Worm (Caenorhabditis elegans) whole organism, L2 larva: ENCODE data around the gene ced-5.

Experiments used
- C34F6.9 ChIP-seq: fragments of 150-350 bp; optimal IDR thresholded peaks from 2 replicates; lab custom pipeline; 2014; ENCODE audit warnings: missing biosample characterization, missing genetic modification characterization
- F13H6.1 ChIP-seq: sonication (generic microtip); optimal IDR thresholded peaks from 2 replicates; lab custom pipeline; 2016; ENCODE audit warnings: missing genetic modification characterization, missing compliant biosample characterization
- R02D3.7 ChIP-seq: fragments of 150-350 bp; optimal IDR thresholded peaks from 2 replicates; lab custom pipeline; 2014; ENCODE audit warnings: missing biosample characterization, missing genetic modification characterization
- ZK546.5 ChIP-seq: sonication (generic microtip); optimal IDR thresholded peaks from 2 replicates; lab custom pipeline; 2017; ENCODE audit warnings: missing biosample characterization, missing genetic modification characterization
- alr-1 ChIP-seq: fragments of 150-350 bp; optimal IDR thresholded peaks from 2 replicates; lab custom pipeline; 2014; ENCODE audit warnings: missing biosample characterization, missing genetic modification characterization
- aly-2 ChIP-seq: fragments of 150-350 bp; optimal IDR thresholded peaks from 2 replicates; lab custom pipeline; 2014; ENCODE audit warnings: missing biosample characterization, missing genetic modification characterization
- ama-1 ChIP-seq: fragments of 150-350 bp; optimal IDR thresholded peaks from 2 replicates; lab custom pipeline; 2018; ENCODE audit warnings: inconsistent platforms
- blmp-1 ChIP-seq: sonication (generic microtip); optimal IDR thresholded peaks from 2 replicates; lab custom pipeline; 2017; ENCODE audit warnings: missing genetic modification characterization, mild to moderate bottlenecking, missing compliant biosample characterization, antibody characterized with exemption, moderate library complexity; ENCODE audit not compliant: insufficient read depth
- ceh-16 ChIP-seq: fragments of 150-350 bp; optimal IDR thresholded peaks from 2 replicates; lab custom pipeline; 2014; ENCODE audit warnings: missing biosample characterization, missing genetic modification characterization
- ceh-82 ChIP-seq: fragments of 150-350 bp; optimal IDR thresholded peaks from 2 replicates; lab custom pipeline; 2014; ENCODE audit warnings: missing biosample characterization, missing genetic modification characterization
- crh-2 ChIP-seq: sonication (generic microtip); optimal IDR thresholded peaks from 2 replicates; lab custom pipeline; 2017; ENCODE audit warnings: missing biosample characterization, missing genetic modification characterization
- egl-27 ChIP-seq: sonication (generic microtip); optimal IDR thresholded peaks from 3 replicates; lab custom pipeline; 2017; ENCODE audit warnings: missing biosample characterization, missing genetic modification reagents, missing genetic modification characterization
- elt-1 ChIP-seq: fragments of 150-350 bp; optimal IDR thresholded peaks from 2 replicates; lab custom pipeline; 2014; ENCODE audit warnings: missing biosample characterization, missing genetic modification characterization
- gmeb-1 ChIP-seq: fragments of 150-350 bp; optimal IDR thresholded peaks from 2 replicates; lab custom pipeline; 2014; ENCODE audit warnings: missing biosample characterization, missing genetic modification characterization
- lin-13 ChIP-seq: fragments of 150-350 bp; optimal IDR thresholded peaks from 2 replicates; lab custom pipeline; 2014; ENCODE audit warnings: missing biosample characterization, missing genetic modification reagents, missing genetic modification characterization
- lin-39 ChIP-seq: fragments of 150-350 bp; optimal IDR thresholded peaks from 2 replicates; lab custom pipeline; 2014; ENCODE audit warnings: missing biosample characterization, missing genetic modification reagents, missing genetic modification characterization
- lsy-2 ChIP-seq, 2 experiments: fragments of 150-350 bp in 1 of 2; sonication (generic microtip) in 1 of 2; optimal IDR thresholded peaks; 2 replicates each; lab custom pipeline; 2014 to 2017; ENCODE audit warnings: missing biosample characterization in 2 of 2, missing genetic modification characterization in 2 of 2
- mab-5 ChIP-seq: fragments of 150-350 bp; optimal IDR thresholded peaks from 2 replicates; lab custom pipeline; 2014; ENCODE audit warnings: missing biosample characterization, missing genetic modification characterization
- mbf-1 ChIP-seq: sonication (generic microtip); optimal IDR thresholded peaks from 2 replicates; lab custom pipeline; 2017; ENCODE audit warnings: missing biosample characterization, missing genetic modification characterization
- mdl-1 ChIP-seq, 2 experiments: fragments of 150-350 bp in 1 of 2; sonication (generic microtip) in 1 of 2; optimal IDR thresholded peaks; 2 replicates each; lab custom pipeline; 2017; ENCODE audit warnings: missing biosample characterization in 2 of 2, missing genetic modification characterization in 2 of 2
- nhr-10 ChIP-seq: sonication (generic microtip); optimal IDR thresholded peaks from 2 replicates; lab custom pipeline; 2017; ENCODE audit warnings: missing biosample characterization, missing genetic modification characterization
- nhr-129 ChIP-seq: fragments of 150-350 bp; optimal IDR thresholded peaks from 2 replicates; lab custom pipeline; 2014; ENCODE audit warnings: missing biosample characterization, missing genetic modification characterization
- nhr-21 ChIP-seq: fragments of 150-350 bp; optimal IDR thresholded peaks from 2 replicates; lab custom pipeline; 2014; ENCODE audit warnings: missing biosample characterization, missing genetic modification characterization
- nhr-23 ChIP-seq: fragments of 150-350 bp; optimal IDR thresholded peaks from 2 replicates; lab custom pipeline; 2014; ENCODE audit warnings: missing biosample characterization, missing genetic modification reagents, missing genetic modification characterization
- nhr-6 ChIP-seq: fragments of 150-350 bp; optimal IDR thresholded peaks from 2 replicates; lab custom pipeline; 2014; ENCODE audit warnings: missing biosample characterization, missing genetic modification characterization
- sem-4 ChIP-seq: fragments of 150-350 bp; optimal IDR thresholded peaks from 2 replicates; lab custom pipeline; 2014; ENCODE audit warnings: missing biosample characterization, missing genetic modification reagents, missing genetic modification characterization
- skn-1 ChIP-seq: sonication (generic microtip); optimal IDR thresholded peaks from 2 replicates; lab custom pipeline; 2017; ENCODE audit warnings: missing biosample characterization, missing genetic modification characterization
- sma-3 ChIP-seq: sonication (generic microtip); optimal IDR thresholded peaks from 2 replicates; lab custom pipeline; 2016; ENCODE audit warnings: missing genetic modification reagents, missing genetic modification characterization, missing compliant biosample characterization
- sma-9 ChIP-seq, 2 experiments: fragments of 150-350 bp in 1 of 2; sonication (generic microtip) in 1 of 2; optimal IDR thresholded peaks; 2 replicates each; lab custom pipeline; 2014 to 2016; ENCODE audit warnings: missing genetic modification characterization in 2 of 2, mild to moderate bottlenecking in 1 of 2, missing biosample characterization in 1 of 2, missing compliant biosample characterization in 1 of 2, missing genetic modification reagents in 1 of 2, moderate library complexity in 1 of 2
- snpc-4 ChIP-seq: fragments of 150-350 bp; optimal IDR thresholded peaks from 2 replicates; lab custom pipeline; 2014; ENCODE audit warnings: missing biosample characterization, missing genetic modification characterization
- unc-55 ChIP-seq: fragments of 150-350 bp; sonication (generic microtip); optimal IDR thresholded peaks from 3 replicates; lab custom pipeline; 2014; ENCODE audit warnings: missing biosample characterization, missing genetic modification reagents, missing genetic modification characterization
- zag-1 ChIP-seq: fragments of 150-350 bp; optimal IDR thresholded peaks from 2 replicates; lab custom pipeline; 2014; ENCODE audit warnings: missing biosample characterization, missing genetic modification characterization
- ztf-1 ChIP-seq: fragments of 200-800 bp; sonication (Bioruptor generic); conservative IDR thresholded peaks from 2 replicates; pipeline ENCODE4 v1.3.6; 2022; ENCODE audit warnings: missing genetic modification characterization, missing compliant biosample characterization
- ztf-11 ChIP-seq: sonication (generic microtip); optimal IDR thresholded peaks from 2 replicates; lab custom pipeline; 2017; ENCODE audit warnings: missing biosample characterization, missing genetic modification characterization
- ztf-4 ChIP-seq: fragments of 150-350 bp; optimal IDR thresholded peaks from 2 replicates; lab custom pipeline; 2014; ENCODE audit warnings: missing biosample characterization, missing genetic modification characterization

The ced-5 gene

DNA sequence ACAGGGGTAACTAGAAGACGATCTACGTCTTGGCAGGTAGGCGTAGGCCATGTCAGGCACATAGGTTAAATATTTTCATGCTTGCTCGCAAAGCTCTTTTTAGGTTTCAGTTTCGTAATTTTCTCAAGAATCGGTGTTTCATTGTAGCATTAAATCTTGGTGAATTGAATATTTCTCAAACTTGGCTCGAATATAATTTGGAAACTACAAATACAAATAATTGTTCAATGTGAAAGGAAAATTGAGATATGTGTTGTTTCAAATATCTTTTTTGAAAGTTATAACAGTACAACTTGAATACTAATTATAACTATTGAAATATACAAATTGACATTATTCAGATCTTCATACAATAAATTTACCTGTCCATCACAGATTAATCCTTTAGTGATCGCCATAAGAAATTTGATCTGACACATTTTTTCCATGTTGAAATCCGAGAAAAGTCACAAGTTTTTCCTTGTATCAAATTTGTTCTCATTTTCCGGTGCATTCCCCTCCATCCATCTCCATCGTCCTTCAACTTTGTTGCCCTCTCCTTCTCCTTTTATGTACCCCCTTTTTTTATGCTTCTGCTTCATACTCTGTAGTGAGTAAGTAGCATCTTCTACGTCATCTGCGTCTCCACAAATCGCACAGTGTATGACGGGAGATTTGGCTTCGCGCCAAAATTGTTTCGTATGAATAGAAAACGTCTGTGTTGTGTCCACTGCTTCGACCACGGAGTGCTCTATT, 40.4 kb downstream of the ced-5 start, which contains the start of gene C02F4.5:
TSS of gene C02F4.5 (minus strand) at position 51 of the 735 bp plus-strand sequence.
- TF ChIP-seq unc-55 (GFP tag; lab: Kevin White, UChicago) (no peak), zag-1 (tag; lab: Kevin White, UChicago) (peak; percentile 6), crh-2 (peak; percentile 18), C34F6.9 (tag; lab: Kevin White, UChicago) (peak; percentile 5), F13H6.1 (tag; lab: Kevin White, UChicago) (peak; percentile 2), sem-4 (no peak), lsy-2 (tag; optimal IDR thresholded peaks at IDR 0.05; lab: Kevin White, UChicago) (peak in 1 of 2 experiments; percentile 36), nhr-6 (tag; lab: Kevin White, UChicago) (no peak), skn-1 (tag; lab: Kevin White, UChicago) (no peak)

DNA sequence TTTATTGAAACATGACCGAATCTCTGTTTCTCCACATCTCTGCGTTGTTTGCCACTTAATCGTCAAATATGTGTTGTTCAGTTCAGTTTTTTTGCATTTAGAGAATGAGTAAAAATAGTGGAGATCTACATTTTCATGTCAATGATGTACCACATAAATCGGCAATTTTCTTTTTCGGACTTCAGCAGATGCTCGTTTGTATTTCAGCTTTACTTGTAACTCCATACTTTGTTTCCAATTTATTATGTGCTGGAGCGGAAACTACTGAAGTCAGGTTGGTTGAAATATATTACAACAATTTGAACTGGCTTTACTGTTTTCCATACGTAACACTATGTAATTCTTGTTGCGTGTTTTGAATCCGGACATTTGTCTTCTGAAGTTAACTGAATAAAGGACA, 46.7 kb downstream of the ced-5 start, which contains the start of gene T07G12.2:
TSS of gene T07G12.2 (plus strand) at position 62 of the 400 bp plus-strand sequence.
- TF ChIP-seq mab-5 (tag; lab: Kevin White, UChicago) (no peak), R02D3.7 (no peak), nhr-129 (tag; lab: Kevin White, UChicago) (no peak), lsy-2 (tag; optimal IDR thresholded peaks at IDR 0.05; lab: Kevin White, UChicago) (no peak), gmeb-1 (tag; lab: Kevin White, UChicago) (no peak), nhr-10 (tag; lab: Kevin White, UChicago) (no peak), skn-1 (tag; lab: Kevin White, UChicago) (no peak), aly-2 (tag; lab: Kevin White, UChicago) (no peak), nhr-21 (tag; lab: Kevin White, UChicago) (no peak), nhr-6 (tag; lab: Kevin White, UChicago) (no peak), lin-39 (tag; lab: Kevin White, UChicago) (no peak), zag-1 (tag; lab: Kevin White, UChicago) (no peak), snpc-4 (tag; lab: Kevin White, UChicago) (no peak), blmp-1 (tag; lab: Kevin White, UChicago) (no peak), nhr-23 (tag; lab: Kevin White, UChicago) (no peak), elt-1 (tag; lab: Kevin White, UChicago) (no peak), ztf-11 (no peak), ZK546.5 (tag; lab: Kevin White, UChicago) (no peak), sma-9 (GFP tag; optimal IDR thresholded peaks at IDR 0.05; lab: Kevin White, UChicago) (no peak), sma-9 (tag; optimal IDR thresholded peaks at IDR 0.05; lab: Kevin White, UChicago) (no peak)

- TF ChIP-seq lin-13 (no peak), ztf-1 (GFP tag; lab: Robert Waterston, UW) (no peak), C34F6.9 (tag; lab: Kevin White, UChicago) (no peak), alr-1 (tag; lab: Kevin White, UChicago) (no peak), snpc-4 (tag; lab: Kevin White, UChicago) (no peak), nhr-10 (tag; lab: Kevin White, UChicago) (no peak), sem-4 (no peak), mbf-1 (tag; lab: Kevin White, UChicago) (no peak), unc-55 (GFP tag; lab: Kevin White, UChicago) (no peak), F13H6.1 (tag; lab: Kevin White, UChicago) (no peak), ceh-16 (tag; lab: Kevin White, UChicago) (no peak), egl-27 (tag; lab: Kevin White, UChicago) (no peak), ztf-4 (tag; lab: Kevin White, UChicago) (no peak), elt-1 (tag; lab: Kevin White, UChicago) (no peak), mdl-1 (tag; optimal IDR thresholded peaks at IDR 0.05; lab: Kevin White, UChicago) (no peak), ztf-11 (no peak), sma-9 (GFP tag; optimal IDR thresholded peaks at IDR 0.05; lab: Kevin White, UChicago) (no peak), sma-9 (tag; optimal IDR thresholded peaks at IDR 0.05; lab: Kevin White, UChicago) (no peak), sma-3 (no peak), aly-2 (tag; lab: Kevin White, UChicago) (no peak)
Observed at ce11 chrIV:10533639-10534038, 49.7 kb downstream of the ced-5 start, which contains the start of gene T07G12.3. Gene T07G12.3 (plus strand): TSS chrIV:10533939.

DNA sequence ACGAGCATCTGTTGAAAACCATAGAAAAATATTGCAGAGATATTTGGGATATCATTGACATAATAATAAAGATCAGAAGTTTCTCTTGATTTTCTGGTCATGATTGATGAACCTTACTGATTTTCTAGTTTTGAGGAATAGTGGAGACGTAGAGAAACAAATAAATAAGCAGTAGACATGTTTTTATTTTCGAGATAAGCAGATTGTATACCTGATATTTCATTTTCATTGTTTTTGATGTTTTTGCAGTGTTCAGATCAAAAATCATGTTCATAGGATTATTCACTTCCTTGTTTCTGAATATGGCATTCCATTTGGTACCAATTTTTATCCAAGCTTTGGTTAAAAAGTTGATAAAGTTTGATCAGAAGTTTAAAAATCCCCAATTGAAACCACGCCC, 54.7 kb downstream of the ced-5 start, which contains the start of gene T07G12.4:
TSS of gene T07G12.4 (minus strand) at position 101 of the 400 bp plus-strand sequence.
- TF ChIP-seq alr-1 (tag; lab: Kevin White, UChicago) (no peak), ztf-1 (GFP tag; lab: Robert Waterston, UW) (no peak), R02D3.7 (no peak), F13H6.1 (tag; lab: Kevin White, UChicago) (no peak), ceh-82 (tag; lab: Kevin White, UChicago) (no peak), ztf-4 (tag; lab: Kevin White, UChicago) (no peak), zag-1 (tag; lab: Kevin White, UChicago) (no peak), skn-1 (tag; lab: Kevin White, UChicago) (no peak), ama-1 (lab: Kevin White, UChicago) (no peak), nhr-10 (tag; lab: Kevin White, UChicago) (no peak), nhr-21 (tag; lab: Kevin White, UChicago) (no peak), aly-2 (tag; lab: Kevin White, UChicago) (no peak), mdl-1 (tag; optimal IDR thresholded peaks at IDR 0.05; lab: Kevin White, UChicago) (no peak)
